Fruit fly (Drosophila melanogaster) whole organism, embryonic: ENCODE measurements around the gene spg.

Source experiments
- CG13296 ChIP-seq: fragments of 200-800 bp; sonication (Bioruptor generic); optimal IDR thresholded peaks from 3 replicates; lab custom pipeline; 2018; ENCODE audit warnings: missing biosample characterization, mild to moderate bottlenecking, missing genetic modification characterization
- CG13424 ChIP-seq: fragments of 200-800 bp; sonication (Bioruptor generic); optimal IDR thresholded peaks from 2 replicates; lab custom pipeline; 2019; ENCODE audit warnings: missing biosample characterization, mild to moderate bottlenecking, missing genetic modification characterization, moderate library complexity
- CG14860 ChIP-seq: fragments of 200-800 bp; sonication (Bioruptor generic); IDR thresholded peaks from 3 replicates; pipeline ENCODE4 v1.3.6; 2022; ENCODE audit warnings: missing biosample characterization, missing genetic modification characterization; ENCODE audit not compliant: partially characterized antibody
- CG15269 ChIP-seq: fragments of 200-800 bp; sonication (Bioruptor generic); optimal IDR thresholded peaks from 2 replicates; lab custom pipeline; 2018; ENCODE audit warnings: missing biosample characterization, mild to moderate bottlenecking, missing genetic modification characterization, moderate library complexity
- CG15479 ChIP-seq: fragments of 200-800 bp; sonication (Bioruptor generic); optimal IDR thresholded peaks from 3 replicates; lab custom pipeline; 2019; ENCODE audit warnings: missing biosample characterization, mild to moderate bottlenecking, missing genetic modification characterization, moderate library complexity
- CG1602 ChIP-seq: fragments of 200-800 bp; sonication (Bioruptor generic); optimal IDR thresholded peaks from 3 replicates; lab custom pipeline; 2016; ENCODE audit warnings: missing biosample characterization, missing genetic modification characterization
- CG17328 ChIP-seq: fragments of 200-800 bp; sonication (Bioruptor generic); IDR thresholded peaks from 2 replicates; pipeline ENCODE4 v1.3.6; 2022; ENCODE audit warnings: missing biosample characterization, missing genetic modification characterization
- CG17359 ChIP-seq: fragments of 200-800 bp; sonication (Bioruptor generic); optimal IDR thresholded peaks from 3 replicates; lab custom pipeline; 2018; ENCODE audit warnings: missing biosample characterization, mild to moderate bottlenecking, missing genetic modification characterization, moderate library complexity
- CG17568 ChIP-seq: fragments of 200-800 bp; sonication (Bioruptor generic); optimal IDR thresholded peaks from 2 replicates; lab custom pipeline; 2018; ENCODE audit warnings: missing biosample characterization, mild to moderate bottlenecking, missing genetic modification characterization, moderate library complexity
- CG17829 ChIP-seq: fragments of 200-800 bp; optimal IDR thresholded peaks from 2 replicates; lab custom pipeline; 2019; ENCODE audit warnings: missing biosample characterization, mild to moderate bottlenecking, missing genetic modification characterization, moderate library complexity
- CG2116 ChIP-seq: fragments of 200-800 bp; sonication (Bioruptor generic); optimal IDR thresholded peaks from 3 replicates; lab custom pipeline; 2018; ENCODE audit warnings: missing biosample characterization, mild to moderate bottlenecking, missing genetic modification characterization
- CG2120 ChIP-seq: fragments of 200-800 bp; sonication (Bioruptor generic); optimal IDR thresholded peaks from 3 replicates; lab custom pipeline; 2016; ENCODE audit warnings: missing biosample characterization, missing genetic modification characterization
- CG2129 ChIP-seq: fragments of 200-800 bp; sonication (Bioruptor generic); IDR thresholded peaks from 2 replicates; pipeline ENCODE4 v1.3.6; 2022; ENCODE audit warnings: missing biosample characterization, missing genetic modification characterization; ENCODE audit not compliant: partially characterized antibody
- CG34224 ChIP-seq: fragments of 200-800 bp; sonication (Bioruptor generic); IDR thresholded peaks from 3 replicates; pipeline ENCODE4 v1.3.6; 2022; ENCODE audit warnings: missing biosample characterization, missing genetic modification characterization; ENCODE audit not compliant: partially characterized antibody
- CG5180 ChIP-seq: fragments of 200-800 bp; sonication (Bioruptor generic); optimal IDR thresholded peaks from 3 replicates; lab custom pipeline; 2017; ENCODE audit warnings: missing biosample characterization, missing genetic modification characterization, mild to moderate bottlenecking, moderate library complexity, missing genetic modification reagents
- CG6654 ChIP-seq: fragments of 200-800 bp; sonication (Bioruptor generic); optimal IDR thresholded peaks from 2 replicates; lab custom pipeline; 2017; ENCODE audit warnings: missing biosample characterization, mild to moderate bottlenecking, missing genetic modification characterization
- CG6689 ChIP-seq: fragments of 200-800 bp; sonication (Bioruptor generic); IDR thresholded peaks from 2 replicates; pipeline ENCODE4 v1.3.6; 2022; ENCODE audit warnings: missing biosample characterization, missing genetic modification characterization
- CG7786 ChIP-seq: fragments of 200-800 bp; sonication (Bioruptor generic); optimal IDR thresholded peaks from 2 replicates; lab custom pipeline; 2016; ENCODE audit warnings: missing biosample characterization, missing genetic modification characterization
- Chrac-16 ChIP-seq: fragments of 200-800 bp; sonication (Bioruptor generic); optimal IDR thresholded peaks from 3 replicates; lab custom pipeline; 2016; ENCODE audit warnings: missing biosample characterization, missing genetic modification characterization
- Dad ChIP-seq: fragments of 200-800 bp; sonication (Bioruptor generic); optimal IDR thresholded peaks from 3 replicates; lab custom pipeline; 2016; ENCODE audit warnings: missing biosample characterization, missing genetic modification characterization
- Dek ChIP-seq: fragments of 200-800 bp; sonication (Bioruptor generic); optimal IDR thresholded peaks from 3 replicates; lab custom pipeline; 2019; ENCODE audit warnings: missing biosample characterization, mild to moderate bottlenecking, missing genetic modification characterization, moderate library complexity
- E2f2 ChIP-seq: fragments of 200-800 bp; sonication (Bioruptor generic); IDR thresholded peaks from 2 replicates; pipeline ENCODE4 v1.3.6; 2022; ENCODE audit warnings: missing biosample characterization, missing genetic modification characterization
- H2.0 ChIP-seq: fragments of 200-800 bp; sonication (Bioruptor generic); IDR thresholded peaks from 2 replicates; pipeline ENCODE4 v1.3.6; 2022; ENCODE audit warnings: missing biosample characterization, missing genetic modification characterization
- Hmr ChIP-seq: fragments of 200-800 bp; sonication (Bioruptor generic); optimal IDR thresholded peaks from 3 replicates; lab custom pipeline; 2017; ENCODE audit warnings: mild to moderate bottlenecking, missing biosample characterization, missing genetic modification reagents, missing genetic modification characterization
- Hmx ChIP-seq: fragments of 200-800 bp; sonication (Bioruptor generic); optimal IDR thresholded peaks from 2 replicates; lab custom pipeline; 2016; ENCODE audit warnings: missing biosample characterization, missing genetic modification characterization
- Hsf ChIP-seq: fragments of 200-800 bp; sonication (Bioruptor generic); optimal IDR thresholded peaks from 3 replicates; lab custom pipeline; 2016; ENCODE audit warnings: missing biosample characterization, missing genetic modification characterization
- Mad ChIP-seq: fragments of 200-800 bp; sonication (Bioruptor generic); optimal IDR thresholded peaks from 2 replicates; lab custom pipeline; 2016; ENCODE audit warnings: missing biosample characterization, missing genetic modification characterization
- Max ChIP-seq: fragments of 200-800 bp; sonication (Bioruptor generic); optimal IDR thresholded peaks from 2 replicates; lab custom pipeline; 2016; ENCODE audit warnings: missing biosample characterization, mild to moderate bottlenecking, missing genetic modification characterization
- Neu2 ChIP-seq: fragments of 200-800 bp; sonication (Bioruptor generic); optimal IDR thresholded peaks from 3 replicates; lab custom pipeline; 2016; ENCODE audit warnings: missing biosample characterization, missing genetic modification characterization, borderline replicate concordance
- Sin3A ChIP-seq: fragments of >200 bp; optimal IDR thresholded peaks from 2 replicates; lab custom pipeline; 2018
- Xrp1 ChIP-seq: fragments of 200-800 bp; sonication (Bioruptor generic); IDR thresholded peaks from 2 replicates; pipeline ENCODE4 v1.3.6; 2022; ENCODE audit warnings: missing biosample characterization, missing genetic modification characterization
- chif ChIP-seq, 2 experiments: fragments of 200-800 bp; sonication (Bioruptor generic); optimal IDR thresholded peaks; 3 replicates each; lab custom pipeline; 2016; ENCODE audit warnings: missing biosample characterization in 2 of 2, missing genetic modification characterization in 2 of 2
- crol ChIP-seq: fragments of 200-800 bp; sonication (Bioruptor generic); IDR thresholded peaks from 2 replicates; pipeline ENCODE4 v1.3.6; 2022; ENCODE audit warnings: missing biosample characterization, missing genetic modification characterization
- da ChIP-seq: fragments of 200-800 bp; sonication (Bioruptor generic); optimal IDR thresholded peaks from 2 replicates; lab custom pipeline; 2016; ENCODE audit warnings: missing biosample characterization, missing genetic modification characterization
- dmrt11E ChIP-seq: fragments of 200-800 bp; sonication (Bioruptor generic); optimal IDR thresholded peaks from 3 replicates; lab custom pipeline; 2018; ENCODE audit warnings: missing biosample characterization, mild to moderate bottlenecking, missing genetic modification characterization, moderate library complexity
- esg ChIP-seq: fragments of 200-800 bp; sonication (Bioruptor generic); conservative IDR thresholded peaks from 2 replicates; pipeline ENCODE4 v1.3.6; 2022; ENCODE audit warnings: missing biosample characterization, missing genetic modification characterization
- fd102C ChIP-seq: fragments of 200-800 bp; sonication (Bioruptor generic); optimal IDR thresholded peaks from 2 replicates; lab custom pipeline; 2018; ENCODE audit warnings: missing biosample characterization, mild to moderate bottlenecking, missing genetic modification characterization, moderate library complexity
- h ChIP-seq: fragments of >200 bp; optimal IDR thresholded peaks from 2 replicates; lab custom pipeline; 2017
- lov ChIP-seq, 2 experiments: fragments of 200-800 bp in 1 of 2; fragments of >200 bp in 1 of 2; sonication (Bioruptor generic) in 1 of 2; IDR thresholded peaks in 1 of 2; optimal IDR thresholded peaks in 1 of 2; 2 replicates in 1 of 2; 3 replicates in 1 of 2; pipeline versions ENCODE4 v1.3.6 to Lab custom; 2017 to 2022; ENCODE audit warnings: missing biosample characterization in 1 of 2, missing genetic modification characterization in 1 of 2
- odd ChIP-seq: fragments of 200-800 bp; sonication (Bioruptor generic); optimal IDR thresholded peaks from 2 replicates; lab custom pipeline; 2017; ENCODE audit warnings: missing biosample characterization, mild to moderate bottlenecking, missing genetic modification characterization
- org-1 ChIP-seq: fragments of 200-800 bp; sonication (Bioruptor generic); optimal IDR thresholded peaks from 2 replicates; lab custom pipeline; 2017; ENCODE audit warnings: missing biosample characterization, missing genetic modification characterization
- shn ChIP-seq: fragments of 200-800 bp; sonication (Bioruptor generic); optimal IDR thresholded peaks from 3 replicates; lab custom pipeline; 2016; ENCODE audit warnings: missing biosample characterization, missing genetic modification characterization
- sima ChIP-seq: fragments of 200-800 bp; sonication (Bioruptor generic); optimal IDR thresholded peaks from 2 replicates; lab custom pipeline; 2016; ENCODE audit warnings: missing biosample characterization, missing genetic modification characterization
- sna ChIP-seq: fragments of 200-800 bp; sonication (Bioruptor generic); IDR thresholded peaks from 2 replicates; pipeline ENCODE4 v1.3.6; 2022; ENCODE audit warnings: missing biosample characterization, missing genetic modification characterization; ENCODE audit not compliant: partially characterized antibody
- tll ChIP-seq, 2 experiments: fragments of 200-800 bp in 1 of 2; fragments of >200 bp in 1 of 2; sonication (Bioruptor generic) in 1 of 2; optimal IDR thresholded peaks; 2 replicates each; lab custom pipeline; 2017 to 2019; ENCODE audit warnings: missing biosample characterization in 2 of 2, missing genetic modification characterization in 2 of 2, mild to moderate bottlenecking in 1 of 2, moderate library complexity in 1 of 2
- tx ChIP-seq: fragments of 200-800 bp; sonication (Bioruptor generic); optimal IDR thresholded peaks from 2 replicates; lab custom pipeline; 2016; ENCODE audit warnings: missing biosample characterization, missing genetic modification characterization
- unpg ChIP-seq: fragments of 200-800 bp; sonication (Bioruptor generic); optimal IDR thresholded peaks from 3 replicates; lab custom pipeline; 2018; ENCODE audit warnings: missing biosample characterization, mild to moderate bottlenecking, missing genetic modification characterization, moderate library complexity
- vnd ChIP-seq: fragments of 200-800 bp; sonication (Bioruptor generic); IDR thresholded peaks from 3 replicates; pipeline ENCODE4 v1.3.6; 2022; ENCODE audit warnings: missing biosample characterization, missing genetic modification characterization; ENCODE audit not compliant: partially characterized antibody

Gene spg

DNA sequence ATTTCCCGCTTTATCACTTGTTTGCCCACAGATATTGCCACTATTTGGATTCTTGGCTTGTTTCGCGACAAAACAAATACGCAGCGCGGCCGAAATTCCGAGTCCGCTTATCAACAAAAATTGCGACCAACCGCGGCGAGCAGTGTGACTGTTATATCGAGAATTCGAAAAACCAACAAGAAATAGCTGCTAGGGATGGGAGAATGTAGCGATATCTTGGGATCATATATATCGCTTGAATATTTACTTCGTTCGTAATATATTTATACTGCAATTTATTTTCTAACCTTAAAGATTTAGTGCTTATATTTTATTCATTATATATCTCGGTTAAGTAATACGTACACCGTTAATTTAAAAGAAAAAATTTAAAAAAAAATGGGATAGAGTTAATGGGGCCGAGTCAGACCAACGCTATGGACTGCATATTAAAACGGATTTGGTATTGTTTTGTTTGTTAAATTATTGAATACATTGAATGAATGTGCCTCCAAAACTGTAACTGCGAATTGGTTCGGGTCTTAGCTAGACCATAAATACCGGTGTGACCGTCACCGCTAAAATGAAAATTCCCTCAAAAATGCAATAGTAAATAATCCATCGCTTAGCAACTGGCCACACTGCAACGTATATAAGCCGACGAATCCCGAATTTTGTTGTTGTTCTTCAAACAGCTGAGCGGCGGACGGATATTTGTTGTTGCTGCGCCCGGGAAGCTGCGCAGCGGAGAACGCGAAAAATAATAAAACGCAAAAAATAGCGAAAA lies at the start of gene spg, which contains the start of gene Apc (continued):
- peak; percentile 10 for TF ChIP-seq CG17359 (tag; lab: Kevin White, UChicago)
- peak; percentile 52 for TF ChIP-seq Xrp1
- TF ChIP-seq CG14860, result peak; percentile 53; the same call in 2 of the 3 replicates
- no peak for TF ChIP-seq lov (optimal IDR thresholded peaks at IDR 0.05; lab: Kevin White, UChicago)
- TF ChIP-seq lov (GFP tag; IDR thresholded peaks at IDR 0.05; lab: Robert Waterston, UW), result 0 out of 3 replicates have a peak, but pooled peaks have one; percentile 25
- TF ChIP-seq CG2120, result peak; percentile 53
- peak; percentile 61 for TF ChIP-seq CG17829 (tag; lab: Kevin White, UChicago)
- TF ChIP-seq CG2129, result peak; percentile 60
- TF ChIP-seq CG17568 (GFP tag; lab: Kevin White, UChicago), result no peak
- TF ChIP-seq crol (GFP tag; lab: Robert Waterston, UW), result 0 out of 2 replicates have a peak, but pooled peaks have one; percentile 27
- TF ChIP-seq H2.0 (GFP tag; lab: Robert Waterston, UW), result no peak
- TF ChIP-seq CG17328 (GFP tag; lab: Robert Waterston, UW), result 0 out of 2 replicates have a peak, but pooled peaks have one; percentile 4
- peak; percentile 76 for TF ChIP-seq CG34224 (GFP tag; lab: Robert Waterston, UW)
- TF ChIP-seq Mad (GFP tag; lab: Kevin White, UChicago), result no peak
- TF ChIP-seq org-1 (GFP tag; lab: Kevin White, UChicago), result peak; percentile 59
- TF ChIP-seq dmrt11E (tag; lab: Kevin White, UChicago), result peak; percentile 30
- peak; percentile 49 for TF ChIP-seq CG2116 (GFP tag; lab: Kevin White, UChicago)
- TF ChIP-seq tx, result no peak
- TF ChIP-seq Max (GFP tag; lab: Kevin White, UChicago), result no peak
- no peak for TF ChIP-seq CG1602 (GFP tag; lab: Kevin White, UChicago)
- TF ChIP-seq chif (GFP tag; optimal IDR thresholded peaks at IDR 0.05; lab: Kevin White, UChicago), result peak in 1 of 2 experiments; percentile 7
- no peak for TF ChIP-seq sima (GFP tag; lab: Kevin White, UChicago)
- peak; percentile 89 for TF ChIP-seq CG15479 (GFP tag; lab: Kevin White, UChicago)
- no peak for TF ChIP-seq Hsf (GFP tag; lab: Kevin White, UChicago)
- TF ChIP-seq Hmx (GFP tag; lab: Kevin White, UChicago), result peak; percentile 0
- peak; percentile 38 for TF ChIP-seq CG5180 (GFP tag; lab: Kevin White, UChicago)
- TF ChIP-seq unpg (GFP tag; lab: Kevin White, UChicago), result peak; percentile 45
- TF ChIP-seq CG7786 (GFP tag; lab: Kevin White, UChicago), result peak; percentile 7
- peak; percentile 37 for TF ChIP-seq CG15269 (tag; lab: Kevin White, UChicago)
- no peak for TF ChIP-seq h (lab: Kevin White, UChicago)
- peak; percentile 29 for TF ChIP-seq fd102C (GFP tag; lab: Kevin White, UChicago)
- peak; percentile 47 for TF ChIP-seq CG13424
- peak; percentile 63 for TF ChIP-seq Hmr (GFP tag; lab: Kevin White, UChicago)
- peak; percentile 29 for TF ChIP-seq da (GFP tag; lab: Kevin White, UChicago)
- TF ChIP-seq vnd, result peak; percentile 64
- TF ChIP-seq CG6689 (GFP tag; lab: Robert Waterston, UW), result 0 out of 2 replicates have a peak, but pooled peaks have one; percentile 10
- peak; percentile 50 for TF ChIP-seq odd (GFP tag; lab: Kevin White, UChicago)
- TF ChIP-seq Dad (GFP tag; lab: Kevin White, UChicago), result no peak
- no peak for TF ChIP-seq esg (GFP tag; lab: Robert Waterston, UW)
- TF ChIP-seq Dek, result peak; percentile 50
- peak; percentile 99 for TF ChIP-seq CG6654 (GFP tag; lab: Kevin White, UChicago)
- no peak for TF ChIP-seq Neu2 (GFP tag; lab: Kevin White, UChicago)
- TF ChIP-seq E2f2 (GFP tag; lab: Robert Waterston, UW), result peak; percentile 49
- peak; percentile 58 for TF ChIP-seq Sin3A (lab: Kevin White, UChicago)
- TF ChIP-seq CG13296 (GFP tag; lab: Kevin White, UChicago), result peak; percentile 56
- peak; percentile 77 for TF ChIP-seq sna (GFP tag; lab: Robert Waterston, UW)
- peak; percentile 8 for TF ChIP-seq Chrac-16 (GFP tag; lab: Kevin White, UChicago)
- no peak for TF ChIP-seq shn
- no peak for TF ChIP-seq tll (GFP tag; optimal IDR thresholded peaks at IDR 0.05; lab: Kevin White, UChicago)
